Worm (Caenorhabditis elegans): ENCODE results near the gene slmp-1.

slmp-1 gene

DNA sequence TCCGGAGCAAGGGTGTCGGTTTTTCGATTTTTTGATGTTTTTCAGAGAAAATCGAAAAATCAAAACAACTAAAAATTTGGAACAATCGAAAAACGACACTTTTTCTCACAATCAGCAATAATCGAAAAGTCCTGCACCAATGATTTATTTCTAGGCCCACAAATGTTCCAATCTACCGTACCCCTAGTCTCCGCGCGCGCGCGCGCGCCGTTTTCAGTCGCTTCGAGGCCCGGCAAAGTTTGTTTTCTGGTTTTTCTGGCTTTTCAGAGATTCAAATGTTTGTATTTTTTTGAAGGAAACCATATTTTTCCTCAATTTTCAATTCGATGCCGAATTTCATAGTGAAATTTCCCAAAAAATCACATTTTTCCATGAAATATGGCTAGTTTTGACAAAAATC, 1.6 kb upstream of the slmp-1 start:
- TF ChIP-seq ceh-82 (tag; optimal IDR thresholded peaks at IDR 0.05) (no peak), nhr-237 (tag; optimal IDR thresholded peaks at IDR 0.05) (no peak)

DNA sequence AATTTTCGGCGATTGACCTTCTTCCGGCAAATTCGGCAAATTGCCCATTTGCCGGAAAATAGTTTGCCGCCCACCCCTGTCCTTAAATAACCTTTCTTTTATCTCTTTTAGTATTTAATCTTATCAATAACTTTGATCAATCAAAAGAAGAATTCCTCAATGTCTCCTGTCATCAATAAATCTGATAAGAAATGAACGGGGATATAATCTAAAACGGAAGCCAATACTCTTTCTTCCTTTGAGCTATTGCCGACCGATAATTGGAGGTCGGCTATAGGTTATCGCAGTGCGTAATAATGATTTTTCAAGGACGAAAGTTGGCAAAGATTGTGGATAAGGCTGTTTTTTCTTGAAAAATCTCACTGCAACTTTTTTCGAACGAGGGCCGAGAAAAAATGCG, 7.6 kb downstream of the slmp-1 start:
- no peak for TF ChIP-seq ama-1 (optimal IDR thresholded peaks at IDR 0.05)
- TF ChIP-seq elt-1 (tag; optimal IDR thresholded peaks at IDR 0.05), result peak; percentile 46

DNA sequence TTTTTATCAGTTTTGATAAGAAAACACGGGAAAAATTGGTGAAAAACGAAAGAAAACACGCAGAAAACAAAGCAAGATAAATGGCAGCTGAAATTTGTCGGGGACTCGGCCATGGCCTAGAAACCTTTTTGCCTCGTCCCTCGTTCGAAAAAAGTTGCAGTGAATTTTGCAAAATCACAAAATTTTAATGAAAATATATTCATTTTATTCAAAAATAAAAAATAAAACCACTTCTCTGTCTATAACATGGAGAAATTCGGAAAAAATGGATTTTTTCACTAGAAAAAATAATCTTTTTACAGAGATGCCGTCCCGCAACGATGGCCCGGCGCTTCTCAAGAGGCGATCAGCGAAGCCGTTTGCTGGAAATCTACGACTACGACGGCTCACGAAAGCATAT, 8.6 kb downstream of the slmp-1 start, which contains the start of gene Y67D8A.2:
TSS of gene Y67D8A.2 (plus strand) at position 301 of the 400 bp plus-strand sequence.
- TF ChIP-seq unc-62 (GFP tag; optimal IDR thresholded peaks at IDR 0.05) (no peak), R02D3.7 (tag; optimal IDR thresholded peaks at IDR 0.05) (no peak), nhr-12 (tag; optimal IDR thresholded peaks at IDR 0.05) (no peak), fkh-2 (tag; optimal IDR thresholded peaks at IDR 0.05) (no peak), ztf-4 (tag; optimal IDR thresholded peaks at IDR 0.05) (no peak), fkh-10 (GFP tag; optimal IDR thresholded peaks at IDR 0.05) (no peak), ceh-9 (tag; optimal IDR thresholded peaks at IDR 0.05) (no peak), elt-3 (tag; optimal IDR thresholded peaks at IDR 0.05) (no peak), eor-1 (tag; optimal IDR thresholded peaks at IDR 0.05) (no peak), mml-1 (tag; optimal IDR thresholded peaks at IDR 0.05) (no peak), nhr-67 (tag; optimal IDR thresholded peaks at IDR 0.05) (no peak), unc-39 (tag; optimal IDR thresholded peaks at IDR 0.05) (no peak)

DNA sequence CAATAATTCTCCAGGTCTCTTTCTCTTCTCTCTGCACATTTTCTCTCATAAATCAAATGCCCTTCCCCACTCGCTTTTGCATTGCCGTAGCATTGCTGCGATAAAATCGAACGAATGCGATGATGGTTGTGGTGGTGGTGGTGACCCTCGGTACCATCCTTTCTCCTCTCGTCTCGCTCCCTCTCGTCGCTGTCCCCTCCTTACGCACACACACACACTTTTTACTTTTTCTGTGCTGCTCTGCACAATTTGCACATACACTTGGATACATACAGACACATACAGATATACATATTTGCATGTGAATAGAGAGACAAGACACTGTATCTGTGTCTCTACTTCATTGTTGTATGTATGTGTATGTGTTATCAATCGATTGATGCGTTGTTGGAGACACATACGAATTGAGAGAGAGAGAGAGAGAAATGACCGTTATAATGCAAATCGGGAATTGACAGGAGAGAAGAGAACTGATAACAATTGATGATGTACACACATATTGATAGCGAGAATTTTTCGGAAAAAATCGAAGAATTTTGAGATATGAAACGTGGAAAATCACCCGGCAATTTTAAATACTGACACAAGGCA, 14.1 kb downstream of the slmp-1 start:
- TF ChIP-seq mml-1 (tag; optimal IDR thresholded peaks at IDR 0.05) (no peak), fkh-2 (tag; optimal IDR thresholded peaks at IDR 0.05) (no peak), ztf-4 (tag; optimal IDR thresholded peaks at IDR 0.05) (no peak), snpc-4 (tag; optimal IDR thresholded peaks at IDR 0.05) (peak; percentile 60), jun-1 (tag; optimal IDR thresholded peaks at IDR 0.05) (peak; percentile 67), lsy-12 (tag; optimal IDR thresholded peaks at IDR 0.05) (no peak), ceh-28 (tag; optimal IDR thresholded peaks at IDR 0.05) (peak; percentile 90), mdl-1 (tag; optimal IDR thresholded peaks at IDR 0.05) (no peak), lin-39 (tag; optimal IDR thresholded peaks at IDR 0.05) (peak; percentile 27), nhr-23 (tag; optimal IDR thresholded peaks at IDR 0.05) (peak; percentile 73), zag-1 (tag; optimal IDR thresholded peaks at IDR 0.05) (no peak), ceh-16 (tag; optimal IDR thresholded peaks at IDR 0.05) (no peak), ceh-9 (tag; optimal IDR thresholded peaks at IDR 0.05) (no peak), hmg-11 (tag; optimal IDR thresholded peaks at IDR 0.05) (peak; percentile 70), elt-2 (tag; optimal IDR thresholded peaks at IDR 0.05) (peak; percentile 98), fkh-10 (GFP tag; optimal IDR thresholded peaks at IDR 0.05) (no peak), ceh-82 (tag; optimal IDR thresholded peaks at IDR 0.05) (no peak), nhr-12 (tag; optimal IDR thresholded peaks at IDR 0.05) (no peak), egl-5 (tag; optimal IDR thresholded peaks at IDR 0.05) (no peak), nhr-77 (tag; optimal IDR thresholded peaks at IDR 0.05) (no peak), pqm-1 (tag; optimal IDR thresholded peaks at IDR 0.05) (peak; percentile 99), elt-3 (tag; optimal IDR thresholded peaks at IDR 0.05) (no peak), nfya-1 (tag; optimal IDR thresholded peaks at IDR 0.05; ENCODE audit: insufficient read depth) (peak; percentile 30), lin-15B (tag; optimal IDR thresholded peaks at IDR 0.05) (no peak), fos-1 (tag; optimal IDR thresholded peaks at IDR 0.05) (no peak), unc-39 (tag; optimal IDR thresholded peaks at IDR 0.05) (no peak), skn-1 (tag; optimal IDR thresholded peaks at IDR 0.05) (peak; percentile 50), R02D3.7 (tag; optimal IDR thresholded peaks at IDR 0.05) (no peak), pha-4 (tag; optimal IDR thresholded peaks at IDR 0.05) (peak; percentile 90), tbx-2 (tag; optimal IDR thresholded peaks at IDR 0.05) (no peak), ama-1 (optimal IDR thresholded peaks at IDR 0.05) (no peak), elt-1 (tag; optimal IDR thresholded peaks at IDR 0.05) (no peak), nhr-28 (tag; optimal IDR thresholded peaks at IDR 0.05) (no peak)

Data from whole organism, L3 larva.